Fruit fly (Drosophila melanogaster) whole organism, embryonic: Measurements from ENCODE around the gene CG17325.
A peak's percentile ranks its signal among the peaks of the same experiment; 100 is the strongest.

Source experiments
- Ada2b ChIP-seq: fragments of 200-800 bp; sonication (Bioruptor generic); IDR thresholded peaks from 2 replicates; pipeline ENCODE4 v1.3.6; 2022; ENCODE audit warnings: missing biosample characterization, missing genetic modification characterization
- Antp ChIP-seq: fragments of 200-800 bp; sonication (Bioruptor generic); optimal IDR thresholded peaks from 3 replicates; lab custom pipeline; 2016; ENCODE audit warnings: missing biosample characterization, missing genetic modification characterization
- CG10209 ChIP-seq: fragments of 200-800 bp; sonication (Bioruptor generic); optimal IDR thresholded peaks from 3 replicates; lab custom pipeline; 2017; ENCODE audit warnings: missing biosample characterization, mild to moderate bottlenecking, missing genetic modification characterization, missing genetic modification reagents
- CG11093 ChIP-seq: fragments of 200-800 bp; sonication (Bioruptor generic); IDR thresholded peaks from 3 replicates; pipeline ENCODE4 v1.3.6; 2022; ENCODE audit warnings: missing biosample characterization, missing genetic modification characterization
- CG11723 ChIP-seq: fragments of 200-800 bp; sonication (Bioruptor generic); optimal IDR thresholded peaks from 2 replicates; lab custom pipeline; 2017; ENCODE audit warnings: missing biosample characterization, mild to moderate bottlenecking, missing genetic modification characterization
- CG12155 ChIP-seq: fragments of 200-800 bp; sonication (Bioruptor generic); optimal IDR thresholded peaks from 3 replicates; lab custom pipeline; 2016; ENCODE audit warnings: missing biosample characterization, missing genetic modification characterization
- CG12659 ChIP-seq: fragments of 200-800 bp; sonication (Bioruptor generic); optimal IDR thresholded peaks from 3 replicates; lab custom pipeline; 2017; ENCODE audit warnings: mild to moderate bottlenecking, missing biosample characterization, missing genetic modification reagents, missing genetic modification characterization
- CG13424 ChIP-seq: fragments of 200-800 bp; sonication (Bioruptor generic); optimal IDR thresholded peaks from 2 replicates; lab custom pipeline; 2019; ENCODE audit warnings: missing biosample characterization, mild to moderate bottlenecking, missing genetic modification characterization, moderate library complexity
- CG13624 ChIP-seq: fragments of 200-800 bp; sonication (Bioruptor generic); optimal IDR thresholded peaks from 2 replicates; lab custom pipeline; 2016; ENCODE audit warnings: missing biosample characterization, missing genetic modification characterization
- CG14667 ChIP-seq: fragments of 200-800 bp; sonication (Bioruptor generic); IDR thresholded peaks from 2 replicates; pipeline ENCODE4 v1.3.6; 2022; ENCODE audit warnings: missing biosample characterization, missing genetic modification characterization
- CG14710 ChIP-seq: fragments of 200-800 bp; sonication (Bioruptor generic); optimal IDR thresholded peaks from 3 replicates; lab custom pipeline; 2019; ENCODE audit warnings: missing biosample characterization, mild to moderate bottlenecking, missing genetic modification characterization, moderate library complexity
- CG14965 ChIP-seq: fragments of 200-800 bp; sonication (Bioruptor generic); optimal IDR thresholded peaks from 2 replicates; lab custom pipeline; 2016; ENCODE audit warnings: missing biosample characterization, missing genetic modification characterization, borderline replicate concordance
- CG16863 ChIP-seq: fragments of 200-800 bp; sonication (Bioruptor generic); optimal IDR thresholded peaks from 3 replicates; lab custom pipeline; 2016; ENCODE audit warnings: missing biosample characterization, missing genetic modification characterization
- CG17359 ChIP-seq: fragments of 200-800 bp; sonication (Bioruptor generic); optimal IDR thresholded peaks from 3 replicates; lab custom pipeline; 2018; ENCODE audit warnings: missing biosample characterization, mild to moderate bottlenecking, missing genetic modification characterization, moderate library complexity
- CG17612 ChIP-seq: fragments of 200-800 bp; sonication (Bioruptor generic); IDR thresholded peaks from 2 replicates; pipeline ENCODE4 v1.3.6; 2022; ENCODE audit warnings: missing biosample characterization, missing genetic modification characterization
- CG33557 ChIP-seq: fragments of 200-800 bp; sonication (Bioruptor generic); optimal IDR thresholded peaks from 2 replicates; lab custom pipeline; 2019; ENCODE audit warnings: missing biosample characterization, mild to moderate bottlenecking, missing genetic modification characterization, moderate library complexity
- CG34224 ChIP-seq: fragments of 200-800 bp; sonication (Bioruptor generic); IDR thresholded peaks from 3 replicates; pipeline ENCODE4 v1.3.6; 2022; ENCODE audit warnings: missing biosample characterization, missing genetic modification characterization; ENCODE audit not compliant: partially characterized antibody
- CG6683 ChIP-seq: fragments of 200-800 bp; sonication (Bioruptor generic); optimal IDR thresholded peaks from 2 replicates; lab custom pipeline; 2017; ENCODE audit warnings: missing biosample characterization, mild to moderate bottlenecking, missing genetic modification characterization, missing genetic modification reagents
- CG8924 ChIP-seq: fragments of 200-800 bp; optimal IDR thresholded peaks from 3 replicates; lab custom pipeline; 2019; ENCODE audit warnings: missing biosample characterization, mild to moderate bottlenecking, missing genetic modification characterization, moderate library complexity
- CG9215 ChIP-seq: fragments of 200-800 bp; sonication (Bioruptor generic); IDR thresholded peaks from 2 replicates; pipeline ENCODE4 v1.3.6; 2022; ENCODE audit warnings: missing biosample characterization, missing genetic modification characterization
- D ChIP-seq, 2 experiments: fragments of 200-800 bp in 1 of 2; fragments of >200 bp in 1 of 2; sonication (Bioruptor generic) in 1 of 2; optimal IDR thresholded peaks; 2 replicates in 1 of 2; 3 replicates in 1 of 2; lab custom pipeline; 2017; ENCODE audit warnings: mild to moderate bottlenecking in 1 of 2, missing biosample characterization in 1 of 2, missing genetic modification characterization in 1 of 2, missing genetic modification reagents in 1 of 2
- D19B ChIP-seq: fragments of 200-800 bp; sonication (Bioruptor generic); optimal IDR thresholded peaks from 2 replicates; lab custom pipeline; 2017; ENCODE audit warnings: missing biosample characterization, mild to moderate bottlenecking, missing genetic modification characterization
- Fer1 ChIP-seq: fragments of 200-800 bp; sonication (Bioruptor generic); optimal IDR thresholded peaks from 2 replicates; lab custom pipeline; 2017; ENCODE audit warnings: missing biosample characterization, mild to moderate bottlenecking, missing genetic modification characterization
- GATAe ChIP-seq: fragments of 200-800 bp; sonication (Bioruptor generic); conservative IDR thresholded peaks from 2 replicates; pipeline ENCODE4 v1.3.6; 2022; ENCODE audit warnings: missing biosample characterization, missing genetic modification characterization
- HHEX ChIP-seq: fragments of 200-800 bp; sonication (Bioruptor generic); optimal IDR thresholded peaks from 3 replicates; lab custom pipeline; 2017; ENCODE audit warnings: missing biosample characterization, mild to moderate bottlenecking, missing genetic modification characterization, missing genetic modification reagents
- Max ChIP-seq: fragments of 200-800 bp; sonication (Bioruptor generic); optimal IDR thresholded peaks from 2 replicates; lab custom pipeline; 2016; ENCODE audit warnings: missing biosample characterization, mild to moderate bottlenecking, missing genetic modification characterization
- Med ChIP-seq: fragments of 200-800 bp; sonication (Bioruptor generic); peaks from one replicate; lab custom pipeline; 2016; ENCODE audit warnings: missing biosample characterization, missing genetic modification characterization, mild to moderate bottlenecking, inconsistent platforms, moderate library complexity
- NK7.1 ChIP-seq: fragments of 200-800 bp; sonication (Bioruptor generic); optimal IDR thresholded peaks from 3 replicates; lab custom pipeline; 2016; ENCODE audit warnings: missing biosample characterization, missing genetic modification characterization
- Neu2 ChIP-seq: fragments of 200-800 bp; sonication (Bioruptor generic); optimal IDR thresholded peaks from 3 replicates; lab custom pipeline; 2016; ENCODE audit warnings: missing biosample characterization, missing genetic modification characterization, borderline replicate concordance
- bigmax ChIP-seq: fragments of 200-800 bp; sonication (Bioruptor generic); optimal IDR thresholded peaks from 2 replicates; lab custom pipeline; 2018; ENCODE audit warnings: missing biosample characterization, mild to moderate bottlenecking, missing genetic modification characterization
- caup ChIP-seq: fragments of 200-800 bp; sonication (Bioruptor generic); optimal IDR thresholded peaks from 3 replicates; lab custom pipeline; 2017; ENCODE audit warnings: missing biosample characterization, mild to moderate bottlenecking, missing genetic modification characterization, moderate library complexity; ENCODE audit not compliant: severe bottlenecking
- chinmo ChIP-seq: fragments of 200-800 bp; sonication (Bioruptor generic); IDR thresholded peaks from 4 replicates; pipeline ENCODE4 v1.3.6; 2022; ENCODE audit warnings: missing biosample characterization, missing genetic modification characterization; ENCODE audit not compliant: partially characterized antibody
- corto ChIP-seq: fragments of 200-800 bp; sonication (Bioruptor generic); optimal IDR thresholded peaks from 2 replicates; lab custom pipeline; 2016; ENCODE audit warnings: missing biosample characterization, mild to moderate bottlenecking, missing genetic modification characterization, moderate library complexity
- crc ChIP-seq: fragments of 200-800 bp; sonication (Bioruptor generic); optimal IDR thresholded peaks from 2 replicates; lab custom pipeline; 2016; ENCODE audit warnings: missing biosample characterization, missing genetic modification characterization
- danr ChIP-seq: fragments of 200-800 bp; sonication (Bioruptor generic); IDR thresholded peaks from 2 replicates; pipeline ENCODE4 v1.3.6; 2022; ENCODE audit warnings: missing biosample characterization, missing genetic modification characterization
- fru ChIP-seq: fragments of >200 bp; optimal IDR thresholded peaks from 2 replicates; lab custom pipeline; 2017
- ftz-f1 ChIP-seq: fragments of 200-800 bp; sonication (Bioruptor generic); optimal IDR thresholded peaks from 2 replicates; lab custom pipeline; 2016; ENCODE audit warnings: missing biosample characterization, missing genetic modification characterization
- ham ChIP-seq: fragments of 200-800 bp; sonication (Bioruptor generic); IDR thresholded peaks from 2 replicates; pipeline ENCODE4 v1.3.6; 2022; ENCODE audit warnings: missing biosample characterization, missing genetic modification characterization
- hbn ChIP-seq: fragments of 200-800 bp; sonication (Bioruptor generic); IDR thresholded peaks from 2 replicates; pipeline ENCODE4 v1.3.6; 2022; ENCODE audit warnings: missing biosample characterization, missing genetic modification characterization; ENCODE audit not compliant: partially characterized antibody
- kni ChIP-seq: fragments of 200-800 bp; sonication (Bioruptor generic); optimal IDR thresholded peaks from 3 replicates; lab custom pipeline; 2017; ENCODE audit warnings: mild to moderate bottlenecking, missing biosample characterization, missing genetic modification reagents, missing genetic modification characterization
- maf-S ChIP-seq: fragments of 200-800 bp; sonication (Bioruptor generic); optimal IDR thresholded peaks from 2 replicates; lab custom pipeline; 2016; ENCODE audit warnings: missing biosample characterization, missing genetic modification characterization
- nom ChIP-seq: fragments of 200-800 bp; sonication (Bioruptor generic); optimal IDR thresholded peaks from 2 replicates; lab custom pipeline; 2017; ENCODE audit warnings: missing biosample characterization, missing genetic modification characterization, mild to moderate bottlenecking, moderate library complexity, missing genetic modification reagents
- onecut ChIP-seq: fragments of 200-800 bp; sonication (Bioruptor generic); IDR thresholded peaks from 2 replicates; pipeline ENCODE4 v1.3.6; 2022; ENCODE audit warnings: missing biosample characterization, missing genetic modification characterization
- p53 ChIP-seq: fragments of 200-800 bp; sonication (Bioruptor generic); optimal IDR thresholded peaks from 2 replicates; lab custom pipeline; 2016; ENCODE audit warnings: missing biosample characterization, missing genetic modification characterization
- pzg ChIP-seq: fragments of 200-800 bp; sonication (Bioruptor generic); optimal IDR thresholded peaks from 3 replicates; lab custom pipeline; 2018; ENCODE audit warnings: missing biosample characterization, mild to moderate bottlenecking, missing genetic modification characterization, moderate library complexity
- salm ChIP-seq: fragments of 200-800 bp; sonication (Bioruptor generic); optimal IDR thresholded peaks from 2 replicates; lab custom pipeline; 2018; ENCODE audit warnings: missing biosample characterization, mild to moderate bottlenecking, missing genetic modification characterization
- toy ChIP-seq: fragments of 200-800 bp; sonication (Bioruptor generic); IDR thresholded peaks from 2 replicates; pipeline ENCODE4 v1.3.6; 2022; ENCODE audit warnings: missing biosample characterization, missing genetic modification characterization
- tup ChIP-seq: fragments of 200-800 bp; sonication (Bioruptor generic); optimal IDR thresholded peaks from 2 replicates; lab custom pipeline; 2016; ENCODE audit warnings: missing biosample characterization, mild to moderate bottlenecking, missing genetic modification characterization, moderate library complexity
- unpg ChIP-seq: fragments of 200-800 bp; sonication (Bioruptor generic); optimal IDR thresholded peaks from 3 replicates; lab custom pipeline; 2018; ENCODE audit warnings: missing biosample characterization, mild to moderate bottlenecking, missing genetic modification characterization, moderate library complexity
- usp ChIP-seq: fragments of >200 bp; optimal IDR thresholded peaks from 2 replicates; lab custom pipeline; 2017; ENCODE audit warnings: missing biosample characterization, missing genetic modification characterization

The CG17325 gene

DNA sequence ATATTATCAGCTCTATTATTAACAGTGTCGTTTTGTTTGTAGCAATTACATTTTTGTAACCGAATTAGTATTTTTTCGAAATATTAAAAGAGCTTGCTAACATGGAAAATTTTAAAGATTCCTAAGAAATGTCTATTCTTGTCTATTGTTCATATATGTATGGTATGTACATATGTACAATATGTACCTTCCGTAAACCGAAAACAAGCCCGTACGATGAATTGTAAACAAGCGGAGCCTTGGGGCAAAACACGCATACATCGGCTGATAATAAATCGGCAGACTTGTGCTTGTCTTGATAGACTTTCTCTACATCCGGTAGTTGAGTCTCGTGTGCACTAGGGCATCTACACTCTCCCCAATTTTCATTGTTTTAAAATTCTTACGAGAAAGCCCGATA, 10.4 kb downstream of the CG17325 start (continued):
- no peak for TF ChIP-seq CG13624 (GFP tag; lab: Kevin White, UChicago)
- no peak for TF ChIP-seq CG17612 (GFP tag; lab: Robert Waterston, UW)
- peak; percentile 56 for TF ChIP-seq Max
- TF ChIP-seq D19B (GFP tag; lab: Kevin White, UChicago) = no peak
- peak; percentile 86 for TF ChIP-seq Med (GFP tag; lab: Kevin White, UChicago)
- no peak for TF ChIP-seq tup
- TF ChIP-seq CG12659 (GFP tag; lab: Kevin White, UChicago) = peak; percentile 4
- TF ChIP-seq ftz-f1 = no peak
- TF ChIP-seq onecut (GFP tag; lab: Robert Waterston, UW) = peak; percentile 68
- no peak for TF ChIP-seq usp (GFP tag; lab: Kevin White, UChicago)
- TF ChIP-seq Antp = peak; percentile 9
- peak; percentile 71 for TF ChIP-seq HHEX (GFP tag; lab: Kevin White, UChicago)
- TF ChIP-seq GATAe = no peak
- no peak for TF ChIP-seq p53
- TF ChIP-seq hbn (GFP tag; lab: Robert Waterston, UW) = no peak
- no peak for TF ChIP-seq D (optimal IDR thresholded peaks at IDR 0.05; lab: Kevin White, UChicago)
- peak; percentile 60 for TF ChIP-seq D (GFP tag; optimal IDR thresholded peaks at IDR 0.05; lab: Kevin White, UChicago)
- no peak for TF ChIP-seq CG12155 (GFP tag; lab: Kevin White, UChicago)
- no peak for TF ChIP-seq bigmax (GFP tag; lab: Kevin White, UChicago)
- no peak for TF ChIP-seq crc (GFP tag; lab: Kevin White, UChicago)
- no peak for TF ChIP-seq maf-S (GFP tag; lab: Kevin White, UChicago)
- peak; percentile 26 for TF ChIP-seq CG6683 (GFP tag; lab: Kevin White, UChicago)
- peak; percentile 87 for TF ChIP-seq kni (GFP tag; lab: Kevin White, UChicago)
- TF ChIP-seq salm = no peak
- TF ChIP-seq CG14667 (GFP tag; lab: Robert Waterston, UW) = no peak
- TF ChIP-seq NK7.1 (GFP tag; lab: Kevin White, UChicago) = no peak
- no peak for TF ChIP-seq danr (GFP tag; lab: Robert Waterston, UW)
- TF ChIP-seq Ada2b = no peak
- TF ChIP-seq corto = no peak
- TF ChIP-seq CG10209 = peak; percentile 54
- no peak for TF ChIP-seq pzg (GFP tag; lab: Kevin White, UChicago)
- TF ChIP-seq unpg (GFP tag; lab: Kevin White, UChicago) = peak; percentile 54
- TF ChIP-seq CG13424 = peak; percentile 38
- peak; percentile 39 for TF ChIP-seq CG11723 (GFP tag; lab: Kevin White, UChicago)
- TF ChIP-seq CG34224 (GFP tag; lab: Robert Waterston, UW) = no peak
- TF ChIP-seq caup (GFP tag; lab: Kevin White, UChicago) = peak; percentile 50
- peak; percentile 68 for TF ChIP-seq CG17359 (tag; lab: Kevin White, UChicago)
- TF ChIP-seq CG14710 (tag; lab: Kevin White, UChicago) = peak; percentile 36
- TF ChIP-seq CG11093 (GFP tag; lab: Robert Waterston, UW) = peak; percentile 47; the same call in 1 of the 3 replicates
- TF ChIP-seq CG14965 (GFP tag; lab: Kevin White, UChicago) = no peak
- peak; percentile 6 for TF ChIP-seq CG16863 (GFP tag; lab: Kevin White, UChicago)
- TF ChIP-seq nom = no peak
- no peak for TF ChIP-seq fru (lab: Kevin White, UChicago)
- TF ChIP-seq Fer1 = peak; percentile 50
- TF ChIP-seq chinmo (GFP tag; lab: Robert Waterston, UW) = no peak
- no peak for TF ChIP-seq toy (GFP tag; lab: Robert Waterston, UW)
- peak; percentile 8 for TF ChIP-seq CG8924
- TF ChIP-seq CG33557 (GFP tag; lab: Kevin White, UChicago) = peak; percentile 88
- TF ChIP-seq ham (GFP tag; lab: Robert Waterston, UW) = no peak
- TF ChIP-seq Neu2 = no peak
- no peak for TF ChIP-seq CG9215 (GFP tag; lab: Robert Waterston, UW)
